Fruit fly (Drosophila melanogaster) whole organism, prepupa: ENCODE measurements around the gene Dbx.

ENCODE experiments used
- CG10631 ChIP-seq: fragments of 200-800 bp; sonication (Bioruptor generic); optimal IDR thresholded peaks from 2 replicates; lab custom pipeline; 2016; ENCODE audit warnings: missing biosample characterization, missing genetic modification characterization
- CG10669 ChIP-seq: fragments of 200-800 bp; sonication (Bioruptor generic); optimal IDR thresholded peaks from 3 replicates; lab custom pipeline; 2018; ENCODE audit warnings: missing biosample characterization, mild to moderate bottlenecking, missing genetic modification characterization, moderate library complexity
- CG11294 ChIP-seq: fragments of 200-800 bp; sonication (Bioruptor generic); IDR thresholded peaks from 2 replicates; pipeline ENCODE4 v1.3.6; 2022; ENCODE audit warnings: missing biosample characterization, missing genetic modification characterization
- CG11762 ChIP-seq: fragments of 200-800 bp; sonication (Bioruptor generic); optimal IDR thresholded peaks from 3 replicates; lab custom pipeline; 2016; ENCODE audit warnings: missing biosample characterization, missing genetic modification characterization; ENCODE audit not compliant: insufficient read depth
- CG15336 ChIP-seq: fragments of 200-800 bp; sonication (Bioruptor generic); IDR thresholded peaks from 2 replicates; pipeline ENCODE4 v1.3.6; 2022; ENCODE audit warnings: missing biosample characterization, missing genetic modification characterization
- CG1621 ChIP-seq: fragments of 200-800 bp; sonication (Bioruptor generic); optimal IDR thresholded peaks from 3 replicates; lab custom pipeline; 2018; ENCODE audit warnings: missing biosample characterization, mild to moderate bottlenecking, missing genetic modification characterization
- CG31627 ChIP-seq: fragments of 200-800 bp; sonication (Bioruptor generic); optimal IDR thresholded peaks from 3 replicates; lab custom pipeline; 2016; ENCODE audit warnings: missing biosample characterization, missing genetic modification characterization
- CG3919 ChIP-seq: fragments of 200-800 bp; sonication (Bioruptor generic); optimal IDR thresholded peaks from 3 replicates; lab custom pipeline; 2016; ENCODE audit warnings: missing biosample characterization, missing genetic modification characterization
- CG4318 ChIP-seq: fragments of 200-800 bp; sonication (Bioruptor generic); optimal IDR thresholded peaks from 3 replicates; lab custom pipeline; 2017; ENCODE audit warnings: missing biosample characterization, mild to moderate bottlenecking, missing genetic modification characterization
- CG6163 ChIP-seq: fragments of 200-800 bp; sonication (Bioruptor generic); IDR thresholded peaks from 3 replicates; pipeline ENCODE4 v1.3.6; 2022; ENCODE audit warnings: missing biosample characterization, missing genetic modification characterization
- CG6276 ChIP-seq: fragments of 200-800 bp; sonication (Bioruptor generic); optimal IDR thresholded peaks from 2 replicates; lab custom pipeline; 2017; ENCODE audit warnings: missing biosample characterization, mild to moderate bottlenecking, missing genetic modification characterization
- CG6808 ChIP-seq: fragments of 200-800 bp; sonication (Bioruptor generic); optimal IDR thresholded peaks from 3 replicates; lab custom pipeline; 2017; ENCODE audit warnings: missing biosample characterization, missing genetic modification characterization, mild to moderate bottlenecking, moderate library complexity, missing genetic modification reagents
- CG6854 ChIP-seq: fragments of 200-800 bp; sonication (Bioruptor generic); optimal IDR thresholded peaks from 2 replicates; lab custom pipeline; 2017; ENCODE audit warnings: missing biosample characterization, mild to moderate bottlenecking, missing genetic modification characterization
- CG7368 ChIP-seq: fragments of 200-800 bp; sonication (Bioruptor generic); optimal IDR thresholded peaks from 3 replicates; lab custom pipeline; 2016; ENCODE audit warnings: missing biosample characterization, missing genetic modification characterization
- CG8119 ChIP-seq: fragments of 200-800 bp; sonication (Bioruptor generic); IDR thresholded peaks from 3 replicates; pipeline ENCODE4 v1.3.6; 2022; ENCODE audit warnings: missing biosample characterization, missing genetic modification characterization
- CG8319 ChIP-seq: fragments of 200-800 bp; sonication (Bioruptor generic); optimal IDR thresholded peaks from 3 replicates; lab custom pipeline; 2016; ENCODE audit warnings: missing biosample characterization, missing genetic modification characterization
- Eip75B ChIP-seq: fragments of 200-800 bp; sonication (Bioruptor generic); optimal IDR thresholded peaks from 3 replicates; lab custom pipeline; 2016; ENCODE audit warnings: missing biosample characterization, missing genetic modification characterization
- Eip78C ChIP-seq: fragments of 200-800 bp; sonication (Bioruptor generic); peaks from one replicate; lab custom pipeline; 2016; ENCODE audit warnings: missing biosample characterization, missing genetic modification characterization
- Eip93F ChIP-seq: fragments of 200-800 bp; sonication (Bioruptor generic); optimal IDR thresholded peaks from 2 replicates; lab custom pipeline; 2016; ENCODE audit warnings: missing biosample characterization, mild to moderate bottlenecking, missing genetic modification characterization
- Ets21C ChIP-seq: fragments of 200-800 bp; sonication (Bioruptor generic); optimal IDR thresholded peaks from 3 replicates; lab custom pipeline; 2016; ENCODE audit warnings: missing biosample characterization, missing genetic modification characterization
- Gug ChIP-seq: fragments of 200-800 bp; sonication (Bioruptor generic); IDR thresholded peaks from 2 replicates; pipeline ENCODE4 v1.3.6; 2022; ENCODE audit warnings: missing biosample characterization, missing genetic modification characterization
- Hr38 ChIP-seq: sonication (Bioruptor generic); optimal IDR thresholded peaks from 2 replicates; lab custom pipeline; 2016; ENCODE audit warnings: missing biosample characterization, missing genetic modification characterization
- Hr4 ChIP-seq: fragments of 200-800 bp; sonication (Bioruptor generic); optimal IDR thresholded peaks from 3 replicates; lab custom pipeline; 2016; ENCODE audit warnings: missing biosample characterization, missing genetic modification characterization
- Met ChIP-seq: fragments of 200-800 bp; sonication (Bioruptor generic); optimal IDR thresholded peaks from 3 replicates; lab custom pipeline; 2016; ENCODE audit warnings: missing biosample characterization, missing genetic modification characterization
- Smox ChIP-seq: fragments of 200-800 bp; sonication (Bioruptor generic); optimal IDR thresholded peaks from 3 replicates; lab custom pipeline; 2016; ENCODE audit warnings: missing biosample characterization, missing genetic modification characterization
- Sox14 ChIP-seq: fragments of 200-800 bp; sonication (Bioruptor generic); optimal IDR thresholded peaks from 3 replicates; lab custom pipeline; 2016; ENCODE audit warnings: missing biosample characterization, missing genetic modification characterization
- achi ChIP-seq: fragments of 200-800 bp; sonication (Bioruptor generic); optimal IDR thresholded peaks from 3 replicates; lab custom pipeline; 2016; ENCODE audit warnings: missing biosample characterization, missing genetic modification characterization
- dac ChIP-seq: fragments of 200-800 bp; sonication (Bioruptor generic); optimal IDR thresholded peaks from 2 replicates; lab custom pipeline; 2017; ENCODE audit warnings: missing biosample characterization, mild to moderate bottlenecking, missing genetic modification characterization
- esn ChIP-seq: fragments of 200-800 bp; sonication (Bioruptor generic); optimal IDR thresholded peaks from 2 replicates; lab custom pipeline; 2016; ENCODE audit warnings: missing biosample characterization, mild to moderate bottlenecking, missing genetic modification characterization, moderate library complexity
- fkh ChIP-seq: fragments of 200-800 bp; sonication (Bioruptor generic); optimal IDR thresholded peaks from 3 replicates; lab custom pipeline; 2017; ENCODE audit warnings: missing biosample characterization, mild to moderate bottlenecking, missing genetic modification characterization, moderate library complexity
- lz ChIP-seq: fragments of 200-800 bp; sonication (Bioruptor generic); optimal IDR thresholded peaks from 3 replicates; lab custom pipeline; 2016; ENCODE audit warnings: missing biosample characterization, missing genetic modification characterization
- pdm3 ChIP-seq: fragments of 200-800 bp; sonication (Bioruptor generic); optimal IDR thresholded peaks from 3 replicates; lab custom pipeline; 2016; ENCODE audit warnings: missing biosample characterization, missing genetic modification characterization
- spab ChIP-seq: fragments of 200-800 bp; sonication (Bioruptor generic); optimal IDR thresholded peaks from 2 replicates; lab custom pipeline; 2017; ENCODE audit warnings: missing biosample characterization, mild to moderate bottlenecking, missing genetic modification characterization, missing genetic modification reagents
- ss ChIP-seq, 2 experiments: fragments of 200-800 bp; sonication (Bioruptor generic); optimal IDR thresholded peaks; 2 replicates in 1 of 2; 3 replicates in 1 of 2; lab custom pipeline; 2017 to 2018; ENCODE audit warnings: mild to moderate bottlenecking in 2 of 2, missing biosample characterization in 2 of 2, missing genetic modification characterization in 2 of 2, moderate library complexity in 1 of 2
- svp ChIP-seq: fragments of 200-800 bp; sonication (Bioruptor generic); peaks from one replicate; lab custom pipeline; 2016; ENCODE audit warnings: missing biosample characterization, missing genetic modification characterization
- vri ChIP-seq: fragments of 200-800 bp; sonication (Bioruptor generic); optimal IDR thresholded peaks from 3 replicates; lab custom pipeline; 2016; ENCODE audit warnings: missing biosample characterization, mild to moderate bottlenecking, missing genetic modification characterization

Dbx gene

DNA sequence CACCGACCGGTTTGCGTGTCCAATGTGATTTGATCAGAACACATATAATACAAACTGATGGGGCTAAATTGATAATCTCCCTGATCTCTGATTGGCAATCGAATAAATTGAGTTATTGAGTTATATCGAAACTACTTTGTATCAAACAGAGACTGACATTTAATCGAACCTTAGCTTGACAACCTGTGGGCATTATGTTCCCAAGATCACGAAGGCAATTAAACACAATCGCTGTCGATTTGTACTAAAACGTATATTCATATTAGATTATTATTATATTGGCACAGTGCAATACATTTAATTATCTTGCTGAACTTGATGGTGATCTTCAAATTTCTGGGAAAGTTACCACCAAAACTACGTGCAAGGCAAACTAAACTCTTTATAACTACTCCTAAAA lies 47.3 kb downstream of the Dbx start:
- TF ChIP-seq CG15336, result no peak
- peak; percentile 53 for TF ChIP-seq svp (GFP tag; lab: Kevin White, UChicago)
- TF ChIP-seq, all 60 proteins: peak for 1

- TF ChIP-seq Hr38 (no peak), svp (GFP tag; lab: Kevin White, UChicago) (peak; percentile 1), Eip78C (peak; percentile 57), fkh (GFP tag; lab: Kevin White, UChicago) (peak; percentile 0)
These were observed 47.8 kb downstream of the Dbx start for dm6 chr3L:1968805-1969378.

dm6 chr3L:1969539-1970337 lies 48.6 kb downstream of the Dbx start, which contains the start of gene CG1927:
Gene CG1927 (minus strand): TSS chr3L:1970079.
- TF ChIP-seq Smox, result no peak
- TF ChIP-seq CG4318 (GFP tag; lab: Kevin White, UChicago), result no peak
- TF ChIP-seq CG8119 (GFP tag; lab: Robert Waterston, UW), result no peak
- TF ChIP-seq esn, result peak; percentile 22
- peak; percentile 5 for TF ChIP-seq Eip75B (GFP tag; lab: Kevin White, UChicago)
- no peak for TF ChIP-seq CG6808 (GFP tag; lab: Kevin White, UChicago)
- no peak for TF ChIP-seq CG8319 (GFP tag; lab: Kevin White, UChicago)
- TF ChIP-seq CG15336, result peak; percentile 10; the same call in 1 of the 2 replicates
- peak; percentile 69 for TF ChIP-seq Eip78C
- TF ChIP-seq Ets21C, result no peak
- TF ChIP-seq dac (GFP tag; lab: Kevin White, UChicago), result no peak
- no peak for TF ChIP-seq CG10669 (GFP tag; lab: Kevin White, UChicago)
- TF ChIP-seq Met, result no peak
- TF ChIP-seq CG11294 (GFP tag; lab: Robert Waterston, UW), result no peak
- TF ChIP-seq svp (GFP tag; lab: Kevin White, UChicago), result peak; percentile 47
- TF ChIP-seq vri (GFP tag; lab: Kevin White, UChicago), result no peak
- TF ChIP-seq CG31627 (GFP tag; lab: Kevin White, UChicago), result no peak
- TF ChIP-seq Gug, result no peak
- TF ChIP-seq Hr4, result no peak
- no peak for TF ChIP-seq achi (GFP tag; lab: Kevin White, UChicago)
- no peak for TF ChIP-seq pdm3 (GFP tag; lab: Kevin White, UChicago)
- no peak for TF ChIP-seq spab (GFP tag; lab: Kevin White, UChicago)
- no peak for TF ChIP-seq Sox14 (GFP tag; lab: Kevin White, UChicago)
- TF ChIP-seq ss (GFP tag; optimal IDR thresholded peaks at IDR 0.05; lab: Kevin White, UChicago), result peak; percentile 40 to 50
- TF ChIP-seq fkh (GFP tag; lab: Kevin White, UChicago), result peak; percentile 62
- TF ChIP-seq CG6276, result no peak
- TF ChIP-seq lz (GFP tag; lab: Kevin White, UChicago), result no peak
- no peak for TF ChIP-seq CG11762 (GFP tag; lab: Kevin White, UChicago)
- peak; percentile 22 for TF ChIP-seq CG6854
- TF ChIP-seq CG10631 (GFP tag; lab: Kevin White, UChicago), result no peak
- no peak for TF ChIP-seq Eip93F (GFP tag; lab: Kevin White, UChicago)
- no peak for TF ChIP-seq CG7368
- no peak for TF ChIP-seq CG3919 (GFP tag; lab: Kevin White, UChicago)
- no peak for TF ChIP-seq CG6163 (GFP tag; lab: Robert Waterston, UW)
- TF ChIP-seq CG1621 (tag; lab: Kevin White, UChicago), result no peak
